Fruit fly (Drosophila melanogaster) whole organism: ENCODE measurements around the gene Zip89B.

ENCODE experiments used
- CG8478 ChIP-seq: fragments of >200 bp; optimal IDR thresholded peaks from 2 replicates; lab custom pipeline; 2018; ENCODE audit warnings: inconsistent platforms
- Dll ChIP-seq: fragments of >200 bp; optimal IDR thresholded peaks from 2 replicates; lab custom pipeline; 2017
- EcR ChIP-seq, 2 experiments: fragments of >200 bp; optimal IDR thresholded peaks; 2 replicates each; lab custom pipeline; 2017; ENCODE audit warnings: missing biosample characterization in 2 of 2, missing genetic modification characterization in 2 of 2, missing genetic modification reagents in 2 of 2
- pan ChIP-seq: fragments of >200 bp; optimal IDR thresholded peaks from 2 replicates; lab custom pipeline; 2017
- psq ChIP-seq: fragments of >200 bp; optimal IDR thresholded peaks from 2 replicates; lab custom pipeline; 2017
- usp ChIP-seq: fragments of >200 bp; optimal IDR thresholded peaks from 2 replicates; lab custom pipeline; 2017; ENCODE audit warnings: missing biosample characterization, missing genetic modification characterization, mixed read lengths

Gene Zip89B

dm6 chr3R:16287850-16288249, 17.7 kb upstream of the Zip89B start:
- TF ChIP-seq Dll (lab: Kevin White, UChicago), result no peak
- TF ChIP-seq psq (lab: Kevin White, UChicago), result no peak
- TF ChIP-seq CG8478, result no peak
- no peak for TF ChIP-seq usp (GFP tag; lab: Kevin White, UChicago)
- no peak for TF ChIP-seq EcR (GFP tag; optimal IDR thresholded peaks at IDR 0.05; lab: Kevin White, UChicago)
- no peak for TF ChIP-seq pan (lab: Kevin White, UChicago)

dm6 chr3R:16288714-16289291, 16.8 kb upstream of the Zip89B start:
- TF ChIP-seq EcR (GFP tag; optimal IDR thresholded peaks at IDR 0.05; lab: Kevin White, UChicago) (no peak), Dll (lab: Kevin White, UChicago) (no peak), usp (GFP tag; lab: Kevin White, UChicago) (no peak), psq (lab: Kevin White, UChicago) (no peak), pan (lab: Kevin White, UChicago) (no peak), CG8478 (no peak)

- TF ChIP-seq pan (lab: Kevin White, UChicago) (no peak), psq (lab: Kevin White, UChicago) (no peak), usp (GFP tag; lab: Kevin White, UChicago) (no peak), CG8478 (no peak), EcR (GFP tag; optimal IDR thresholded peaks at IDR 0.05; lab: Kevin White, UChicago) (peak in 1 of 2 experiments; percentile 36), Dll (lab: Kevin White, UChicago) (no peak)
Measured at dm6 chr3R:16290242-16290824, 15.2 kb upstream of the Zip89B start.

- TF ChIP-seq usp (GFP tag; lab: Kevin White, UChicago) (no peak), pan (lab: Kevin White, UChicago) (no peak), EcR (GFP tag; optimal IDR thresholded peaks at IDR 0.05; lab: Kevin White, UChicago) (no peak), CG8478 (no peak), Dll (lab: Kevin White, UChicago) (no peak), psq (lab: Kevin White, UChicago) (no peak)
Measured at dm6 chr3R:16295513-16296123, 9.9 kb upstream of the Zip89B start.

dm6 chr3R:16308057-16308456, 2.5 kb downstream of the Zip89B start:
- TF ChIP-seq pan (lab: Kevin White, UChicago), result no peak
- no peak for TF ChIP-seq Dll (lab: Kevin White, UChicago)
- TF ChIP-seq usp (GFP tag; lab: Kevin White, UChicago), result no peak
- TF ChIP-seq psq (lab: Kevin White, UChicago), result no peak

- TF ChIP-seq psq (lab: Kevin White, UChicago) (no peak), CG8478 (no peak), EcR (GFP tag; optimal IDR thresholded peaks at IDR 0.05; lab: Kevin White, UChicago) (no peak), pan (lab: Kevin White, UChicago) (no peak), usp (GFP tag; lab: Kevin White, UChicago) (no peak), Dll (lab: Kevin White, UChicago) (no peak)
Measured at dm6 chr3R:16309302-16310080, 3.9 kb downstream of the Zip89B start.

- TF ChIP-seq Dll (lab: Kevin White, UChicago) (no peak), pan (lab: Kevin White, UChicago) (no peak), usp (GFP tag; lab: Kevin White, UChicago) (no peak), psq (lab: Kevin White, UChicago) (no peak), EcR (GFP tag; optimal IDR thresholded peaks at IDR 0.05; lab: Kevin White, UChicago) (no peak), CG8478 (no peak)
Measured at dm6 chr3R:16310081-16310493, 4.5 kb downstream of the Zip89B start.

dm6 chr3R:16316747-16317146, 11.2 kb downstream of the Zip89B start:
- TF ChIP-seq EcR (GFP tag; optimal IDR thresholded peaks at IDR 0.05; lab: Kevin White, UChicago), result no peak
- no peak for TF ChIP-seq usp (GFP tag; lab: Kevin White, UChicago)
- no peak for TF ChIP-seq psq (lab: Kevin White, UChicago)
- no peak for TF ChIP-seq Dll (lab: Kevin White, UChicago)
- TF ChIP-seq pan (lab: Kevin White, UChicago), result no peak
- TF ChIP-seq CG8478, result no peak

- no peak for TF ChIP-seq EcR (GFP tag; optimal IDR thresholded peaks at IDR 0.05; lab: Kevin White, UChicago)
- no peak for TF ChIP-seq CG8478
- TF ChIP-seq Dll (lab: Kevin White, UChicago), result no peak
- no peak for TF ChIP-seq pan (lab: Kevin White, UChicago)
Measured at dm6 chr3R:16321538-16321937, 16.0 kb downstream of the Zip89B start, which contains the start of gene CG44044. TSS of gene CG44044 (plus strand) at chr3R:16321838.

- TF ChIP-seq pan (lab: Kevin White, UChicago), result no peak
- no peak for TF ChIP-seq EcR (GFP tag; optimal IDR thresholded peaks at IDR 0.05; lab: Kevin White, UChicago)
- TF ChIP-seq CG8478, result no peak
- no peak for TF ChIP-seq usp (GFP tag; lab: Kevin White, UChicago)
- no peak for TF ChIP-seq psq (lab: Kevin White, UChicago)
- no peak for TF ChIP-seq Dll (lab: Kevin White, UChicago)
Measured at dm6 chr3R:16323093-16323492, 17.5 kb downstream of the Zip89B start, which contains the start of gene CG6901. TSS of gene CG6901 (plus strand) at chr3R:16323415.

dm6 chr3R:16325192-16325591, 19.6 kb downstream of the Zip89B start, which contains the start of gene CG17929:
TSS of gene CG17929 (plus strand) at chr3R:16325492.
- TF ChIP-seq usp (GFP tag; lab: Kevin White, UChicago), result no peak
- no peak for TF ChIP-seq EcR (GFP tag; optimal IDR thresholded peaks at IDR 0.05; lab: Kevin White, UChicago)
- TF ChIP-seq Dll (lab: Kevin White, UChicago), result no peak
- TF ChIP-seq CG8478, result no peak
- TF ChIP-seq psq (lab: Kevin White, UChicago), result no peak
